Worm (Caenorhabditis elegans): Measurements from ENCODE around the gene cyp-37A1.

cyp-37A1 gene

DNA sequence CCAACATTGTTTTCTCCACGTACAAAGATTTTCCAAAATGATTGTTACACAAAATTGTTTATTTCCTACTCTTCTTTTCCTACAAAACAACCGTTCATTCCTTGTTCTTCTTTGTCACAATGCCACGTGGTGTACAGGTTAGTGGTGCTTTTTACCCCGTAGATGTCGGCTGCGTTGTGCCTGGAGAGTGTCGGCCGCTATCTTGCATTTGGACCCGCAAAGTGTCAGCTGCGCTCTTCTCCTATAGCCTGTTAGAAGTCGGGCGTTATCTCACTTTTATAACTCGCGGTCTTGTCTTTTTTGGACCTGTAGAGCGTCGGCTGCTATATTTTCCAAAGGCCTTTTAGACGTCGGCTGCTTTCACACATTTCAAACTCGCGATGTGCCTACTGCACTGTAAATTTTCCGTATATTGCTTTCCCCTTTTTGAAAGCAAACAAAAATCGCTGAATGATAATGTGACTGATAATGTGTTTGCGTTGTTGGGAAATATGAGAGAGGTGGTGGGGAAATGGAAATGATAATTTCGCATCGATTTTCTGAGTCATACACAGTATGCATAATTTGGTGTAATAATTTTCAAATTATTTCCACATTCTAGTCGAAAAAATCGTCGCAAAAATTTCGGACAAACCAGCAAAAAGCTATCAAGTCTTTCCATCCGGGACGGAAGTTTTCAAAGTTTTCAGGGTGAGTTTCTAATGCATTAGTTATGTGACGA is 5.9 kb downstream of the cyp-37A1 start, which contains the start of gene F01D5.8:
F01D5.8 (plus strand) TSS at position 51 of the 721 bp plus-strand sequence.
- peak; percentile 4 for TF ChIP-seq dve-1 (tag; optimal IDR thresholded peaks at IDR 0.05; ENCODE audit: insufficient read depth)
- TF ChIP-seq jun-1 (tag; optimal IDR thresholded peaks at IDR 0.05) = no peak
- no peak for TF ChIP-seq unc-39 (tag; optimal IDR thresholded peaks at IDR 0.05)
- TF ChIP-seq hlh-11 (tag; optimal IDR thresholded peaks at IDR 0.05) = peak; percentile 7
- no peak for TF ChIP-seq skn-1 (tag; optimal IDR thresholded peaks at IDR 0.05)
- TF ChIP-seq unc-62 (GFP tag; optimal IDR thresholded peaks at IDR 0.05 in 1 of 2) = peak in 1 of 2 experiments; percentile 58
- no peak for TF ChIP-seq unc-62 (tag; optimal IDR thresholded peaks at IDR 0.05)
- peak; percentile 14; the same call in 1 of the 2 replicates for TF ChIP-seq dmd-6 (GFP tag; IDR thresholded peaks at IDR 0.05)
- no peak for TF ChIP-seq hlh-30 (tag; optimal IDR thresholded peaks at IDR 0.05; ENCODE audit: insufficient read depth)
- no peak for TF ChIP-seq dmd-8 (GFP tag; IDR thresholded peaks at IDR 0.05)
- TF ChIP-seq php-3 (GFP tag; IDR thresholded peaks at IDR 0.05) = no peak
- no peak for TF ChIP-seq spr-1 (tag; optimal IDR thresholded peaks at IDR 0.05)
- no peak for TF ChIP-seq nhr-111 (GFP tag; optimal IDR thresholded peaks at IDR 0.05)
- TF ChIP-seq ceh-28 (tag; optimal IDR thresholded peaks at IDR 0.05) = no peak
- TF ChIP-seq lim-7 (GFP tag; IDR thresholded peaks at IDR 0.05) = no peak
- no peak for TF ChIP-seq fos-1 (tag; optimal IDR thresholded peaks at IDR 0.05)
- no peak for TF ChIP-seq madf-9 (GFP tag; conservative IDR thresholded peaks at IDR 0.05)
- no peak for TF ChIP-seq ceh-62 (tag; optimal IDR thresholded peaks at IDR 0.05)
- no peak for TF ChIP-seq R02D3.7 (tag; optimal IDR thresholded peaks at IDR 0.05)
- no peak for TF ChIP-seq lin-29 (GFP tag; IDR thresholded peaks at IDR 0.05)
- TF ChIP-seq snpc-4 (tag; optimal IDR thresholded peaks at IDR 0.05) = no peak
- TF ChIP-seq D1046.2 (GFP tag; IDR thresholded peaks at IDR 0.05) = no peak
- TF ChIP-seq unc-130 (GFP tag; optimal IDR thresholded peaks at IDR 0.05) = no peak
- TF ChIP-seq madf-5 (GFP tag; IDR thresholded peaks at IDR 0.05) = no peak
- peak; percentile 63 for TF ChIP-seq lin-13 (GFP tag; optimal IDR thresholded peaks at IDR 0.05)
- no peak for TF ChIP-seq lir-3 (tag; optimal IDR thresholded peaks at IDR 0.05)
- TF ChIP-seq nhr-42 (GFP tag; IDR thresholded peaks at IDR 0.05) = 0 out of 2 replicates have a peak, but pooled peaks have one; percentile 52
- TF ChIP-seq dpl-1 (GFP tag; optimal IDR thresholded peaks at IDR 0.05) = no peak
- TF ChIP-seq pqm-1 (tag; optimal IDR thresholded peaks at IDR 0.05) = peak; percentile 80
- no peak for TF ChIP-seq F44E2.7 (GFP tag; IDR thresholded peaks at IDR 0.05)
- no peak for TF ChIP-seq pha-4 (GFP tag; IDR thresholded peaks at IDR 0.05)
- TF ChIP-seq pha-4 (tag; optimal IDR thresholded peaks at IDR 0.05) = no peak
- TF ChIP-seq ZK337.2 (GFP tag; IDR thresholded peaks at IDR 0.05) = no peak
- TF ChIP-seq fkh-10 (GFP tag; optimal IDR thresholded peaks at IDR 0.05) = no peak
- TF ChIP-seq spr-3 (GFP tag; optimal IDR thresholded peaks at IDR 0.05) = no peak
- TF ChIP-seq lin-38 (GFP tag; IDR thresholded peaks at IDR 0.05) = no peak
- TF ChIP-seq Y5F2A.4 (GFP tag; optimal IDR thresholded peaks at IDR 0.05) = no peak
- no peak for TF ChIP-seq nhr-6 (tag; optimal IDR thresholded peaks at IDR 0.05)
- TF ChIP-seq F37D6.2 (tag; optimal IDR thresholded peaks at IDR 0.05) = no peak
- TF ChIP-seq nhr-28 (tag; optimal IDR thresholded peaks at IDR 0.05) = peak; percentile 41
- 0 out of 2 replicates have a peak, but pooled peaks have one; percentile 18 for TF ChIP-seq zfp-3 (GFP tag; conservative IDR thresholded peaks at IDR 0.05)
- TF ChIP-seq ztf-7 (tag; optimal IDR thresholded peaks at IDR 0.05) = no peak
- TF ChIP-seq vab-7 (GFP tag; IDR thresholded peaks at IDR 0.05) = no peak
- TF ChIP-seq daf-19 (GFP tag; conservative IDR thresholded peaks at IDR 0.05) = no peak
- no peak for TF ChIP-seq mep-1 (tag; optimal IDR thresholded peaks at IDR 0.05)
- no peak for TF ChIP-seq mxl-3 (GFP tag; optimal IDR thresholded peaks at IDR 0.05)
- 0 out of 2 replicates have a peak, but pooled peaks have one; percentile 30 for TF ChIP-seq egl-43 (GFP tag; IDR thresholded peaks at IDR 0.05)
- TF ChIP-seq daf-16 (GFP tag; optimal IDR thresholded peaks at IDR 0.05) = no peak
- TF ChIP-seq daf-16 (tag; optimal IDR thresholded peaks at IDR 0.05) = peak; percentile 45
- no peak for TF ChIP-seq lin-39 (tag; optimal IDR thresholded peaks at IDR 0.05)
